Fruit fly (Drosophila melanogaster) ovary, adult (tissue): ENCODE measurements around the gene CG14105.

Experiments used
- CG17801 ChIP-seq: fragments of 200-800 bp; optimal IDR thresholded peaks from 2 replicates; lab custom pipeline; 2019; ENCODE audit warnings: missing biosample characterization, mild to moderate bottlenecking, missing genetic modification characterization, moderate library complexity; ENCODE audit not compliant: partially characterized antibody

The CG14105 gene

DNA sequence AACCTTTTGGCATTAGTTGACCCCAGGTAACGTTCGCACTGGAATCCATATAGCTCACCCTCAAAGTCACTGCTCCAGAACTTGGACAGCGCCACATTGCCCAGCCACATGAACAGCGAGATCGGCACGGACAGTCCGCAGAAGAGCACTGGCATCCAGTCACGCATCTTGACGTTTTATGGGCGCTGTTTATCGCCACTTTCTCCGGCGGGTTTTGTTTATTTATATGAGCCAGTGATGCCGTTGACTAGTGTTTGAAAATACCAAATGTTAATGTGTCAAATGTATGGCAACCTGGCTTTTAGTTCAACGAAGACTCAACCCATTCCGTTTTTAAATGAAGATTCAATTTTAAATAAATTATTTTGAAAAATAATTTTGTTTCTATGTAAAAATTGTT lies 38.9 kb downstream of the CG14105 start, which contains the start of gene CG10171:
Gene CG10171, minus strand, starts transcription at position 300 of the 400 bp plus-strand sequence.
- no peak for TF ChIP-seq CG17801 (GFP tag; lab: Kevin White, UChicago)

DNA sequence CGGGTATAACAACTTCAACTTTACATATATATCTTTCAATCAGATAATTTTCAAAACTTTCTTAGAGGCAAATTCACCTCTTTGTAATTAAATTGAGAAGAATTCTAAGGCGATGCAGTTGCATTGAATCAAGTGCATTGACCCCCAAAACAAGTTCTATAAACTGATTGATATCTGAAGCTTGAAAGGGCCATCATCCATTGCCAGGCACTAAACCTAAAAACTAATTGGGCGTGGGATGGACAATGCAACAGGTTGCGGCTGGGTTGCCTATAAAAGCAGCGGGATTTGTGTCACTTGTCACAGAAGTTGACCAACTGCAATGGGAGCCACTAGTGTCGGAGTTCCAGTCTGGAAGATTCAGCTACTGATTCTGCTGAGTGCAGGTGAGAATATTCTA lies 42.0 kb downstream of the CG14105 start, which contains the start of gene CG14110:
Gene CG14110, plus strand, starts transcription at position 301 of the 400 bp plus-strand sequence.
- no peak for TF ChIP-seq CG17801 (GFP tag; lab: Kevin White, UChicago)

DNA sequence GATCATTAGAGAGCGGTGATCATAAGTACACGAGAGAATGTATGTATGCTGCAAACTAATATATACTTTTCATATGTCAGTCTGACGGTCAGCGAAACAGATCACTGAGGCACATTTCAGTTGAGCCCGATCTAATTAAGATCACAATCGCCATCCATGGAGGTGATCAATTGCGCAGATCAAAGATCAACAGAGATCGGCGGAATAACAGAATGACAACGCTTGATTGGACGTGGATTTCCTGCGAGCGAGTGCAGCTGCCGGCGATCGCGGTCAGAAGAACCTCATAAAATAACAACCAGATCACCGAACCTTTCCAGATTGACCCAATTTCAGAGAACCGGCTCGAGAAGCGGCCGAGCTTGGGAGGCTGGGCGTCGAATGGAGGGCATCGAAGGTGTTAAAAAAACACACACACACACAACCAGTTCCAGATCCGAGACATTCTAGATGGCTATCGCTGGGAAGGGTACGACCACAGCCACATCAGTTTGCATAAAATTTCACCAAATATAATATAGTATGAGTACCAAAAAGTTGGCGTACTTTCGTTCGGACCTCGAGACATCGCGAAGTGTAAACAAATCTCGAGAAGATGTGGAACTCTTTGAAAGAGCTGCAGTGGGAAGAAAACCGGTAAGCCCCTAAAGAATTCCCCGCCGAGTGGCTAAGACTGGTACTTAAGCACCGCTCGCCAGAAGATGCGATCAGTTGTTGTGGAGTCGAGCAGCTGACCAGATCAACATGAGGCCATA lies 44.2 kb downstream of the CG14105 start, which contains the start of gene ImpL1:
Gene ImpL1, plus strand, starts transcription at position 705 of the 755 bp plus-strand sequence.
- no peak for TF ChIP-seq CG17801 (GFP tag; lab: Kevin White, UChicago)

DNA sequence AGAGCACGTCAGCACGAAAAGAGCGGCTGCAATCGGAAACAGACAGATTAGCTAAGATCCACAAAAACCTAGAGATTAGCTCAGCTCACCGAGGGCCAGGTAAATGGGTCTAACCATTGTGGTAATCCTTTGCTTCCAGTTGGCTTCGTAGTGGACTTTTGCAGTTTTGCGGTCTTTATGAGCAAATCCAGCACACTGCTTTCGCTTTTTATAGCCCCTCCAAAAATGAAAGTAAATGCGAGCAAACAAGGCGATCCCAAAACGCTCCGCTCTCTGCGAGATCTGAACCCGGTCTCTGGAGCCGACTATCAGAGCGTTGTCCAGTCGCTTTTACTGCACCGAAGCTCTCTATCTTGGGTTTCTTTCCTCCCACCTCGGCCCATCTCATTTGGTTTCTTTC lies 45.3 kb downstream of the CG14105 start, which contains the start of gene CG14107:
Gene CG14107, minus strand, starts transcription at position 187 of the 400 bp plus-strand sequence.
- no peak for TF ChIP-seq CG17801 (GFP tag; lab: Kevin White, UChicago)

DNA sequence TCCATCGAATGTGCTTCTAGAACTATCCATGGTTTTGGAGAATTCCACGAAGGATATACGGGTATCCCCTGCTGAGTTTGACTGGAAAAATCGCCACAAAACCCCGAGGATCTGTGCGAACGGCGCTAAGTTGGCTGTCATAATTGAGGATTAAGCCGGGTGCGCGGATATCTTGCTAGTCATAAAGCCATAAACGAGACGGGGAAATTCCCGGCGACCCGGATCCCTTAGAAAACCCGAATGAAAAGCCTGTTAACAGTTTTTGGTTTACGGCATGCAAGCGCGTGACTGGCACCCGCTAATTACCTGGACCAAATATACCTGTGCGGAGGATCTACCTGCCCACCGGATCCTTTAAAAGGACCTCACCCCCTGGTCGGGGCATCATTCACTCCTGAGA lies 48.3 kb downstream of the CG14105 start, which contains the start of gene SNCF:
Gene SNCF, plus strand, starts transcription at position 382 of the 400 bp plus-strand sequence.
- TF ChIP-seq CG17801 (GFP tag; lab: Kevin White, UChicago): no peak

- no peak for TF ChIP-seq CG17801 (GFP tag; lab: Kevin White, UChicago)
Observed at dm6 chr3L:13377657-13378056, 48.8 kb downstream of the CG14105 start, which contains the start of gene CG14111. Gene CG14111 (plus strand): TSS chr3L:13377957.
